Worm (Caenorhabditis elegans) whole organism, young adult: ENCODE results near the gene vep-2.

Source experiments
- B0261.1 ChIP-seq: sonication (generic microtip); optimal IDR thresholded peaks from 2 replicates; lab custom pipeline; 2016; ENCODE audit warnings: mild to moderate bottlenecking, missing genetic modification characterization, moderate library complexity, missing compliant biosample characterization
- C06A6.2 ChIP-seq: fragments of 200-800 bp; sonication (Bioruptor generic); conservative IDR thresholded peaks from 2 replicates; pipeline ENCODE4 v1.3.6; 2022; ENCODE audit warnings: missing genetic modification characterization, missing compliant biosample characterization
- F10E7.11 ChIP-seq: sonication (generic microtip); optimal IDR thresholded peaks from 2 replicates; lab custom pipeline; 2017; ENCODE audit warnings: mild to moderate bottlenecking, missing genetic modification characterization, moderate library complexity, missing compliant biosample characterization
- F23B12.7 ChIP-seq: sonication (generic microtip); optimal IDR thresholded peaks from 2 replicates; lab custom pipeline; 2017; ENCODE audit warnings: missing genetic modification characterization, mild to moderate bottlenecking, missing compliant biosample characterization, antibody characterized with exemption, moderate library complexity; ENCODE audit not compliant: insufficient read depth
- F33H1.4 ChIP-seq: fragments of 200-800 bp; sonication (Bioruptor generic); IDR thresholded peaks from 2 replicates; pipeline ENCODE4 v1.3.6; 2022; ENCODE audit warnings: missing genetic modification reagents, missing genetic modification characterization, missing compliant biosample characterization
- F52B5.7 ChIP-seq: sonication (generic microtip); optimal IDR thresholded peaks from 2 replicates; lab custom pipeline; 2016; ENCODE audit warnings: mild to moderate bottlenecking, missing genetic modification characterization, missing compliant biosample characterization
- T07F8.4 ChIP-seq: sonication (generic microtip); optimal IDR thresholded peaks from 2 replicates; lab custom pipeline; 2016; ENCODE audit warnings: mild to moderate bottlenecking, missing genetic modification characterization, moderate library complexity, missing compliant biosample characterization
- akir-1 ChIP-seq: fragments of 200-800 bp; sonication (Bioruptor generic); optimal IDR thresholded peaks from 2 replicates; lab custom pipeline; 2018; ENCODE audit warnings: mild to moderate bottlenecking, missing genetic modification characterization, moderate library complexity, missing compliant biosample characterization
- aptf-3 ChIP-seq: fragments of 200-800 bp; sonication (Bioruptor generic); IDR thresholded peaks from 2 replicates; pipeline ENCODE4 v1.3.6; 2022; ENCODE audit warnings: missing genetic modification characterization, missing compliant biosample characterization
- atf-7 ChIP-seq: sonication (generic microtip); optimal IDR thresholded peaks from 2 replicates; lab custom pipeline; 2017; ENCODE audit warnings: mild to moderate bottlenecking, missing genetic modification characterization, missing compliant biosample characterization
- athp-1 ChIP-seq: sonication (generic microtip); optimal IDR thresholded peaks from 2 replicates; lab custom pipeline; 2017; ENCODE audit warnings: mild to moderate bottlenecking, missing genetic modification characterization, missing compliant biosample characterization
- attf-3 ChIP-seq: fragments of 200-800 bp; sonication (Bioruptor generic); conservative IDR thresholded peaks from 2 replicates; pipeline ENCODE4 v1.3.6; 2022; ENCODE audit warnings: missing genetic modification reagents, missing genetic modification characterization, missing compliant biosample characterization
- attf-5 ChIP-seq: fragments of 200-800 bp; sonication (Bioruptor generic); optimal IDR thresholded peaks from 2 replicates; lab custom pipeline; 2018; ENCODE audit warnings: mild to moderate bottlenecking, missing genetic modification characterization, missing compliant biosample characterization
- cebp-2 ChIP-seq: fragments of 200-800 bp; sonication (Bioruptor generic); IDR thresholded peaks from 2 replicates; pipeline ENCODE4 v1.3.6; 2022; ENCODE audit warnings: missing genetic modification characterization, missing compliant biosample characterization
- ceh-100 ChIP-seq: fragments of 200-800 bp; sonication (Bioruptor generic); IDR thresholded peaks from 2 replicates; pipeline ENCODE4 v1.3.6; 2022; ENCODE audit warnings: missing genetic modification reagents, missing genetic modification characterization, missing compliant biosample characterization
- ceh-27 ChIP-seq: fragments of 200-800 bp; sonication (Bioruptor generic); optimal IDR thresholded peaks from 2 replicates; lab custom pipeline; 2018; ENCODE audit warnings: mild to moderate bottlenecking, missing genetic modification characterization, moderate library complexity, missing compliant biosample characterization
- ceh-58 ChIP-seq: fragments of 200-800 bp; sonication (Bioruptor generic); IDR thresholded peaks from 2 replicates; pipeline ENCODE4 v1.3.6; 2022; ENCODE audit warnings: missing genetic modification characterization, missing compliant biosample characterization
- ceh-79 ChIP-seq: sonication (generic microtip); optimal IDR thresholded peaks from 2 replicates; lab custom pipeline; 2017; ENCODE audit warnings: mild to moderate bottlenecking, missing genetic modification characterization, missing compliant biosample characterization
- dpff-1 ChIP-seq: sonication (generic microtip); optimal IDR thresholded peaks from 2 replicates; lab custom pipeline; 2017; ENCODE audit warnings: mild to moderate bottlenecking, missing genetic modification characterization, missing compliant biosample characterization
- efl-1 ChIP-seq: fragments of 150-350 bp; optimal IDR thresholded peaks from 2 replicates; lab custom pipeline; 2014; ENCODE audit warnings: missing biosample characterization, missing genetic modification reagents, missing genetic modification characterization
- egrh-3 ChIP-seq: fragments of 200-800 bp; sonication (Bioruptor generic); IDR thresholded peaks from 2 replicates; pipeline ENCODE4 v1.3.6; 2022; ENCODE audit warnings: missing genetic modification reagents, missing genetic modification characterization, missing compliant biosample characterization
- fkh-3 ChIP-seq: sonication (generic microtip); optimal IDR thresholded peaks from 2 replicates; lab custom pipeline; 2016; ENCODE audit warnings: mild to moderate bottlenecking, missing genetic modification characterization, missing compliant biosample characterization
- hsf-1 ChIP-seq: fragments of 200-800 bp; sonication (Bioruptor generic); IDR thresholded peaks from 2 replicates; pipeline ENCODE4 v1.3.6; 2022; ENCODE audit warnings: missing genetic modification reagents, missing genetic modification characterization, missing compliant biosample characterization
- lin-35 ChIP-seq, 3 experiments: fragments of 150-350 bp in 2 of 3; sonication (generic microtip) in 1 of 3; optimal IDR thresholded peaks; 2 replicates each; lab custom pipeline; 2014 to 2018; ENCODE audit warnings: missing biosample characterization in 3 of 3, missing genetic modification characterization in 3 of 3, missing genetic modification reagents in 3 of 3
- madf-6 ChIP-seq: fragments of 200-800 bp; sonication (Bioruptor generic); IDR thresholded peaks from 2 replicates; pipeline ENCODE4 v1.3.6; 2022; ENCODE audit warnings: missing genetic modification reagents, missing genetic modification characterization, missing compliant biosample characterization
- mcd-1 ChIP-seq: fragments of 200-800 bp; sonication (Bioruptor generic); IDR thresholded peaks from 2 replicates; pipeline ENCODE4 v1.3.6; 2022; ENCODE audit warnings: missing genetic modification reagents, missing genetic modification characterization, missing compliant biosample characterization
- mel-28 ChIP-seq: sonication (generic microtip); optimal IDR thresholded peaks from 2 replicates; lab custom pipeline; 2016; ENCODE audit warnings: borderline replicate concordance, mild to moderate bottlenecking, missing genetic modification characterization, missing compliant biosample characterization
- mxl-1 ChIP-seq: sonication (generic microtip); optimal IDR thresholded peaks from 2 replicates; lab custom pipeline; 2016; ENCODE audit warnings: missing genetic modification characterization, missing compliant biosample characterization
- nfyb-1 ChIP-seq: fragments of 200-800 bp; sonication (Bioruptor generic); IDR thresholded peaks from 2 replicates; pipeline ENCODE4 v1.3.6; 2022; ENCODE audit warnings: missing genetic modification reagents, missing genetic modification characterization, missing compliant biosample characterization
- nhr-120 ChIP-seq: fragments of 200-800 bp; sonication (Bioruptor generic); IDR thresholded peaks from 2 replicates; pipeline ENCODE4 v1.3.6; 2022; ENCODE audit warnings: missing genetic modification characterization, missing compliant biosample characterization
- nhr-27 ChIP-seq: fragments of 200-800 bp; sonication (Bioruptor generic); optimal IDR thresholded peaks from 2 replicates; lab custom pipeline; 2018; ENCODE audit warnings: mild to moderate bottlenecking, missing genetic modification characterization, moderate library complexity, missing compliant biosample characterization
- nhr-80 ChIP-seq: sonication (generic microtip); optimal IDR thresholded peaks from 2 replicates; lab custom pipeline; 2016; ENCODE audit warnings: missing genetic modification characterization, missing compliant biosample characterization
- pbrm-1 ChIP-seq: fragments of 200-800 bp; sonication (Bioruptor generic); IDR thresholded peaks from 2 replicates; pipeline ENCODE4 v1.3.6; 2022; ENCODE audit warnings: missing genetic modification reagents, missing genetic modification characterization, missing compliant biosample characterization
- pha-4 ChIP-seq: fragments of 150-350 bp; sonication (generic microtip); optimal IDR thresholded peaks from 2 replicates; lab custom pipeline; 2014; ENCODE audit warnings: missing biosample characterization, missing genetic modification reagents, missing genetic modification characterization
- rec-8 ChIP-seq, 2 experiments: sonication (generic microtip); optimal IDR thresholded peaks; 2 replicates each; lab custom pipeline; 2016; ENCODE audit warnings: mild to moderate bottlenecking in 2 of 2, missing genetic modification characterization in 2 of 2, missing genetic modification reagents in 2 of 2, missing genotype in 2 of 2, missing biosample characterization in 1 of 2, missing compliant biosample characterization in 1 of 2, moderate library complexity in 1 of 2
- tbp1 ChIP-seq: fragments of 200-800 bp; sonication (Bioruptor generic); optimal IDR thresholded peaks from 2 replicates; lab custom pipeline; 2018; ENCODE audit warnings: mild to moderate bottlenecking, missing genetic modification characterization, missing compliant biosample characterization
- tlf-1 ChIP-seq: fragments of 200-800 bp; sonication (Bioruptor generic); optimal IDR thresholded peaks from 2 replicates; lab custom pipeline; 2018; ENCODE audit warnings: mild to moderate bottlenecking, missing genetic modification characterization, missing compliant biosample characterization
- xnd-1 ChIP-seq: sonication (generic microtip); optimal IDR thresholded peaks from 2 replicates; lab custom pipeline; 2016; ENCODE audit warnings: missing genotype, missing genetic modification reagents, missing genetic modification characterization, missing compliant biosample characterization
- ztf-22 ChIP-seq: fragments of 200-800 bp; sonication (Bioruptor generic); optimal IDR thresholded peaks from 2 replicates; lab custom pipeline; 2018; ENCODE audit warnings: mild to moderate bottlenecking, missing genetic modification characterization, moderate library complexity, missing compliant biosample characterization
- ztf-26 ChIP-seq: sonication (generic microtip); optimal IDR thresholded peaks from 2 replicates; lab custom pipeline; 2017; ENCODE audit warnings: missing genetic modification characterization, missing compliant biosample characterization
- ztf-3 ChIP-seq: fragments of 200-800 bp; sonication (Bioruptor generic); optimal IDR thresholded peaks from 2 replicates; lab custom pipeline; 2018; ENCODE audit warnings: mild to moderate bottlenecking, missing genetic modification characterization, missing compliant biosample characterization
- ztf-6 ChIP-seq: fragments of 200-800 bp; sonication (Bioruptor generic); IDR thresholded peaks from 2 replicates; pipeline ENCODE4 v1.3.6; 2022; ENCODE audit warnings: missing genetic modification reagents, missing genetic modification characterization, missing compliant biosample characterization

vep-2 gene

ce11 chrX:3628016-3628415, at the start of gene vep-2:
Gene vep-2 (plus strand): TSS chrX:3628316.
- TF ChIP-seq nfyb-1 (GFP tag; lab: Robert Waterston, UW) = no peak
- TF ChIP-seq egrh-3 (GFP tag; lab: Robert Waterston, UW) = no peak
- TF ChIP-seq C06A6.2 (GFP tag; lab: Robert Waterston, UW) = no peak
- no peak for TF ChIP-seq dpff-1
- no peak for TF ChIP-seq attf-3 (GFP tag; lab: Robert Waterston, UW)
- TF ChIP-seq F23B12.7 = no peak
- no peak for TF ChIP-seq mxl-1 (tag; lab: Kevin White, UChicago)
- no peak for TF ChIP-seq ztf-26 (tag; lab: Kevin White, UChicago)
- no peak for TF ChIP-seq xnd-1 (tag; lab: Kevin White, UChicago)
- no peak for TF ChIP-seq ztf-3 (GFP tag; lab: Kevin White, UChicago)
- TF ChIP-seq mel-28 (tag; lab: Kevin White, UChicago) = no peak
- no peak for TF ChIP-seq ceh-79 (tag; lab: Kevin White, UChicago)
- TF ChIP-seq, all 124 proteins: peak for 0

- TF ChIP-seq nhr-27 (tag; lab: Kevin White, UChicago) (no peak), F52B5.7 (tag; lab: Kevin White, UChicago) (no peak), mcd-1 (GFP tag; lab: Robert Waterston, UW) (no peak)
These were observed 46.3 kb upstream of the vep-2 start for ce11 chrX:3581813-3582212.

- TF ChIP-seq pha-4 (tag; lab: Kevin White, UChicago) (no peak), atf-7 (tag; lab: Kevin White, UChicago) (no peak), attf-5 (GFP tag; lab: Kevin White, UChicago) (no peak), F33H1.4 (GFP tag; lab: Robert Waterston, UW) (no peak), efl-1 (GFP tag; lab: Kevin White, UChicago) (no peak), ceh-58 (GFP tag; lab: Robert Waterston, UW) (no peak), F10E7.11 (tag; lab: Kevin White, UChicago) (no peak), ztf-6 (GFP tag; lab: Robert Waterston, UW) (no peak), madf-6 (GFP tag; lab: Robert Waterston, UW) (no peak), pbrm-1 (GFP tag; lab: Robert Waterston, UW) (no peak), lin-35 (GFP tag; optimal IDR thresholded peaks at IDR 0.05; lab: Kevin White, UChicago) (no peak), fkh-3 (tag; lab: Kevin White, UChicago) (no peak), ztf-22 (GFP tag; lab: Kevin White, UChicago) (no peak), ceh-100 (GFP tag; lab: Robert Waterston, UW) (no peak), tlf-1 (no peak), ceh-27 (no peak), akir-1 (GFP tag; lab: Kevin White, UChicago) (no peak), T07F8.4 (no peak)
These were observed 44.7 kb upstream of the vep-2 start for ce11 chrX:3583436-3583835.

DNA sequence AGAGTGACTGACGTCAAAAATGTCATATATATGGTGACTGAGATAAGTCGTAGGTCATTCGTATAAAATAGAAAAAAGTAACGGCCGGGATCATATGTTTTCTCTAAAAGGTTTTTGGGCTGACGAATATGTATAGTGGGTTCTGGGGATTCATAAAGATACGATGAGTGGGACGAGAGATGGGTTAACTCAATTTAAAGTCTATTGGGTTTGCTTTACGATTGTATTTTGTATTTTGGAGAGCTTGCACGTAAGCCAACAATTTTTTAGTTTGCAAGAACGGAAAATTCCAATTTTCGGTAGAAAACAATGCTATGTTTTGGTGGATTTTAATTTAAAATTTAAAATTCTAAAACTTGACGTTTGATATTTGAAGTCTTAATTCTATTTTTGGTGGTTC, 43.6 kb upstream of the vep-2 start:
- TF ChIP-seq cebp-2 (GFP tag; lab: Robert Waterston, UW) = no peak
- no peak for TF ChIP-seq egrh-3 (GFP tag; lab: Robert Waterston, UW)
- TF ChIP-seq nhr-80 (tag; lab: Kevin White, UChicago) = no peak
- no peak for TF ChIP-seq rec-8 (tag; optimal IDR thresholded peaks at IDR 0.05; lab: Kevin White, UChicago)
- no peak for TF ChIP-seq aptf-3 (GFP tag; lab: Robert Waterston, UW)
- TF ChIP-seq atf-7 (tag; lab: Kevin White, UChicago) = no peak
- no peak for TF ChIP-seq B0261.1 (tag; lab: Kevin White, UChicago)
- no peak for TF ChIP-seq athp-1 (tag; lab: Kevin White, UChicago)
- TF ChIP-seq ceh-58 (GFP tag; lab: Robert Waterston, UW) = no peak
- no peak for TF ChIP-seq F23B12.7
- no peak for TF ChIP-seq tbp1 (GFP tag; lab: Kevin White, UChicago)
- no peak for TF ChIP-seq hsf-1 (GFP tag; lab: Robert Waterston, UW)
- TF ChIP-seq ztf-26 (tag; lab: Kevin White, UChicago) = no peak
- TF ChIP-seq nhr-120 (GFP tag; lab: Robert Waterston, UW) = no peak
